Fruit fly (Drosophila melanogaster): Measurements from ENCODE around the gene Golgin104.

DNA sequence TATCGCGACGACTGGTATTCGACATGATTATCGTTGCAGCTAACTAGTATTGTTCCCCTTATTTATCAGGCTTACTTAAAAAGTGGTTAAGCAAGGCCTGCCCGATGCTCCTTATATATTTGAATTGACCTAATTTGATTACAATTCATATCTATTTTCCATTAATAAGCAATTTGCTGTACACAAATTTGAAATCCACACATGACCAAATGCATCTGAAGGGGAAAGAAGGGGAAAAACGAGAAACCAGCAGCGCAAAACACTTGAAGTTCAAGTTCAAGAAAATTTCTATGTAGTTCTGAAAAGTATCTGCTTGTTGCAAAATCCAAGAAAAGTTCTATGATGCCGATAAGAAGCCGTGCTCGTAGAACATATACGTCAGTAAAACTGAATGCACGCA, 25.1 kb downstream of the Golgin104 start, which contains the start of the genes CG13040 and CG13039:
- TF ChIP-seq CG11617 (GFP tag; optimal IDR thresholded peaks at IDR 0.05): no peak
- TF ChIP-seq bab1 (GFP tag; optimal IDR thresholded peaks at IDR 0.05): no peak

Data from whole organism, adult.